Fruit fly (Drosophila melanogaster): ENCODE measurements around the gene CG46304.

CG46304 gene

dm6 chr2L:18945765-18946552, at the start of gene CG46304:
Gene CG46304, plus strand, starts transcription at chr2L:18946305.
- TF ChIP-seq CG12605 (GFP tag; IDR thresholded peaks at IDR 0.05) (no peak), CG13204 (GFP tag; optimal IDR thresholded peaks at IDR 0.05) (no peak), CG9948 (tag; optimal IDR thresholded peaks at IDR 0.05) (peak; percentile 59), CG8301 (tag; optimal IDR thresholded peaks at IDR 0.05) (peak; percentile 40), gl (tag; optimal IDR thresholded peaks at IDR 0.05) (no peak), CG15710 (tag; optimal IDR thresholded peaks at IDR 0.05) (peak; percentile 48), CG4496 (GFP tag; IDR thresholded peaks at IDR 0.05) (peak; percentile 39; the same call in 2 of the 3 replicates), fd96Ca (GFP tag; IDR thresholded peaks at IDR 0.05) (no peak), Ets98B (GFP tag; IDR thresholded peaks at IDR 0.05) (no peak), CG34367 (tag; optimal IDR thresholded peaks at IDR 0.05) (peak; percentile 1), CG14655 (GFP tag; optimal IDR thresholded peaks at IDR 0.05) (peak; percentile 67), D1 (tag; optimal IDR thresholded peaks at IDR 0.05) (no peak), EcR (GFP tag; optimal IDR thresholded peaks at IDR 0.05) (peak; percentile 89), Pif1B (GFP tag; optimal IDR thresholded peaks at IDR 0.05) (no peak), Snoo (tag; optimal IDR thresholded peaks at IDR 0.05) (no peak), rn (GFP tag; IDR thresholded peaks at IDR 0.05) (no peak), CG10348 (GFP tag; IDR thresholded peaks at IDR 0.05) (no peak), CG17806 (tag; optimal IDR thresholded peaks at IDR 0.05) (peak; percentile 38), Pif1A (GFP tag; optimal IDR thresholded peaks at IDR 0.05) (no peak), CG32121 (GFP tag; IDR thresholded peaks at IDR 0.05) (no peak), CG8159 (tag; optimal IDR thresholded peaks at IDR 0.05) (peak; percentile 65)

dm6 chr2L:18896371-18896770, 49.7 kb upstream of the CG46304 start:
- TF ChIP-seq Pif1B (GFP tag; optimal IDR thresholded peaks at IDR 0.05) (no peak), CG12605 (GFP tag; IDR thresholded peaks at IDR 0.05) (no peak), CG8159 (tag; optimal IDR thresholded peaks at IDR 0.05) (no peak), D1 (tag; optimal IDR thresholded peaks at IDR 0.05) (no peak), CG17806 (tag; optimal IDR thresholded peaks at IDR 0.05) (no peak), rn (GFP tag; IDR thresholded peaks at IDR 0.05) (no peak), CG14655 (GFP tag; optimal IDR thresholded peaks at IDR 0.05) (no peak), Ets98B (GFP tag; IDR thresholded peaks at IDR 0.05) (no peak), Snoo (tag; optimal IDR thresholded peaks at IDR 0.05) (no peak), Pif1A (GFP tag; optimal IDR thresholded peaks at IDR 0.05) (no peak), CG34367 (tag; optimal IDR thresholded peaks at IDR 0.05) (no peak), CG13204 (GFP tag; optimal IDR thresholded peaks at IDR 0.05) (no peak), gl (tag; optimal IDR thresholded peaks at IDR 0.05) (no peak)

- TF ChIP-seq CG4496 (GFP tag; IDR thresholded peaks at IDR 0.05) (no peak), Pif1B (GFP tag; optimal IDR thresholded peaks at IDR 0.05) (no peak), Ets98B (GFP tag; IDR thresholded peaks at IDR 0.05) (no peak), Snoo (tag; optimal IDR thresholded peaks at IDR 0.05) (no peak), CG32121 (GFP tag; IDR thresholded peaks at IDR 0.05) (no peak), CG13204 (GFP tag; optimal IDR thresholded peaks at IDR 0.05) (no peak), D1 (tag; optimal IDR thresholded peaks at IDR 0.05) (no peak), Pif1A (GFP tag; optimal IDR thresholded peaks at IDR 0.05) (no peak), CG12605 (GFP tag; IDR thresholded peaks at IDR 0.05) (no peak), gl (tag; optimal IDR thresholded peaks at IDR 0.05) (no peak), CG10348 (GFP tag; IDR thresholded peaks at IDR 0.05) (no peak), EcR (GFP tag; optimal IDR thresholded peaks at IDR 0.05) (no peak), CG14655 (GFP tag; optimal IDR thresholded peaks at IDR 0.05) (no peak), CG8301 (tag; optimal IDR thresholded peaks at IDR 0.05) (no peak), CG9948 (tag; optimal IDR thresholded peaks at IDR 0.05) (no peak), fd96Ca (GFP tag; IDR thresholded peaks at IDR 0.05) (no peak), CG15710 (tag; optimal IDR thresholded peaks at IDR 0.05) (no peak), CG8159 (tag; optimal IDR thresholded peaks at IDR 0.05) (no peak), CG34367 (tag; optimal IDR thresholded peaks at IDR 0.05) (no peak), rn (GFP tag; IDR thresholded peaks at IDR 0.05) (no peak)
Measured at dm6 chr2L:18896818-18897578, 49.1 kb upstream of the CG46304 start.

- no peak for TF ChIP-seq fd96Ca (GFP tag; IDR thresholded peaks at IDR 0.05)
- no peak for TF ChIP-seq CG10348 (GFP tag; IDR thresholded peaks at IDR 0.05)
- no peak for TF ChIP-seq CG14655 (GFP tag; optimal IDR thresholded peaks at IDR 0.05)
- TF ChIP-seq CG34367 (tag; optimal IDR thresholded peaks at IDR 0.05), result no peak
- TF ChIP-seq CG12605 (GFP tag; IDR thresholded peaks at IDR 0.05), result no peak
- no peak for TF ChIP-seq CG8159 (tag; optimal IDR thresholded peaks at IDR 0.05)
- TF ChIP-seq D1 (tag; optimal IDR thresholded peaks at IDR 0.05), result no peak
- no peak for TF ChIP-seq CG4496 (GFP tag; IDR thresholded peaks at IDR 0.05)
- TF ChIP-seq gl (tag; optimal IDR thresholded peaks at IDR 0.05), result no peak
- no peak for TF ChIP-seq rn (GFP tag; IDR thresholded peaks at IDR 0.05)
- no peak for TF ChIP-seq Pif1A (GFP tag; optimal IDR thresholded peaks at IDR 0.05)
- no peak for TF ChIP-seq CG32121 (GFP tag; IDR thresholded peaks at IDR 0.05)
- TF ChIP-seq CG17806 (tag; optimal IDR thresholded peaks at IDR 0.05), result no peak
- TF ChIP-seq CG9948 (tag; optimal IDR thresholded peaks at IDR 0.05), result no peak
- TF ChIP-seq CG8301 (tag; optimal IDR thresholded peaks at IDR 0.05), result no peak
- TF ChIP-seq Pif1B (GFP tag; optimal IDR thresholded peaks at IDR 0.05), result no peak
- TF ChIP-seq CG15710 (tag; optimal IDR thresholded peaks at IDR 0.05), result no peak
Measured at dm6 chr2L:18897992-18898391, 48.1 kb upstream of the CG46304 start.

dm6 chr2L:18899254-18899653, 46.9 kb upstream of the CG46304 start:
- TF ChIP-seq Pif1B (GFP tag; optimal IDR thresholded peaks at IDR 0.05) (peak; percentile 38), CG13204 (GFP tag; optimal IDR thresholded peaks at IDR 0.05) (no peak), fd96Ca (GFP tag; IDR thresholded peaks at IDR 0.05) (no peak), CG14655 (GFP tag; optimal IDR thresholded peaks at IDR 0.05) (peak; percentile 61), gl (tag; optimal IDR thresholded peaks at IDR 0.05) (no peak), CG4496 (GFP tag; IDR thresholded peaks at IDR 0.05) (no peak), CG34367 (tag; optimal IDR thresholded peaks at IDR 0.05) (no peak), CG9948 (tag; optimal IDR thresholded peaks at IDR 0.05) (peak; percentile 31), CG12605 (GFP tag; IDR thresholded peaks at IDR 0.05) (no peak), CG10348 (GFP tag; IDR thresholded peaks at IDR 0.05) (no peak), Ets98B (GFP tag; IDR thresholded peaks at IDR 0.05) (no peak), CG32121 (GFP tag; IDR thresholded peaks at IDR 0.05) (no peak), rn (GFP tag; IDR thresholded peaks at IDR 0.05) (no peak), CG17806 (tag; optimal IDR thresholded peaks at IDR 0.05) (peak; percentile 4), D1 (tag; optimal IDR thresholded peaks at IDR 0.05) (no peak), EcR (GFP tag; optimal IDR thresholded peaks at IDR 0.05) (no peak), CG15710 (tag; optimal IDR thresholded peaks at IDR 0.05) (no peak), CG8159 (tag; optimal IDR thresholded peaks at IDR 0.05) (no peak), Pif1A (GFP tag; optimal IDR thresholded peaks at IDR 0.05) (peak; percentile 55), CG8301 (tag; optimal IDR thresholded peaks at IDR 0.05) (peak; percentile 58), Snoo (tag; optimal IDR thresholded peaks at IDR 0.05) (no peak)
